Worm (Caenorhabditis elegans): ENCODE measurements around the gene F54C9.7.

F54C9.7 gene

ce11 chrII:8588442-8588841 is 15.3 kb downstream of the F54C9.7 start:
- TF ChIP-seq tab-1 (GFP tag; IDR thresholded peaks at IDR 0.05) (no peak), med-1 (GFP tag; optimal IDR thresholded peaks at IDR 0.05; ENCODE audit: insufficient read depth) (no peak), cog-1 (tag; optimal IDR thresholded peaks at IDR 0.05) (no peak), ref-1 (GFP tag; conservative IDR thresholded peaks at IDR 0.05) (no peak), ztf-23 (GFP tag; IDR thresholded peaks at IDR 0.05) (no peak), klf-2 (GFP tag; conservative IDR thresholded peaks at IDR 0.05) (no peak), T22C8.4 (GFP tag; IDR thresholded peaks at IDR 0.05) (no peak), ztf-29 (GFP tag; IDR thresholded peaks at IDR 0.05) (no peak), flt-1 (GFP tag; IDR thresholded peaks at IDR 0.05) (no peak)

- TF ChIP-seq T22C8.4 (GFP tag; IDR thresholded peaks at IDR 0.05): no peak
- no peak for TF ChIP-seq klf-2 (GFP tag; conservative IDR thresholded peaks at IDR 0.05)
- no peak for TF ChIP-seq med-1 (GFP tag; optimal IDR thresholded peaks at IDR 0.05; ENCODE audit: insufficient read depth)
- TF ChIP-seq tab-1 (GFP tag; IDR thresholded peaks at IDR 0.05): no peak
- no peak for TF ChIP-seq ref-1 (GFP tag; conservative IDR thresholded peaks at IDR 0.05)
These were observed 16.1 kb downstream of the F54C9.7 start for ce11 chrII:8589227-8589626.

ce11 chrII:8590684-8591083 is 17.5 kb downstream of the F54C9.7 start, which contains the start of gene aptf-4:
aptf-4 (plus strand) TSS chrII:8590984.
- TF ChIP-seq flt-1 (GFP tag; IDR thresholded peaks at IDR 0.05) (no peak), med-1 (GFP tag; optimal IDR thresholded peaks at IDR 0.05; ENCODE audit: insufficient read depth) (no peak), ztf-23 (GFP tag; IDR thresholded peaks at IDR 0.05) (no peak), cog-1 (tag; optimal IDR thresholded peaks at IDR 0.05) (no peak), ztf-29 (GFP tag; IDR thresholded peaks at IDR 0.05) (no peak)

- no peak for TF ChIP-seq ztf-23 (GFP tag; IDR thresholded peaks at IDR 0.05)
- TF ChIP-seq tab-1 (GFP tag; IDR thresholded peaks at IDR 0.05): no peak
These were observed 20.9 kb downstream of the F54C9.7 start, which contains the start of gene aptf-3 for ce11 chrII:8593840-8594625. aptf-3 (plus strand) TSS chrII:8594190.

ce11 chrII:8599214-8599613 is 26.1 kb downstream of the F54C9.7 start, which contains the start of gene F28C6.5:
F28C6.5 (plus strand) TSS chrII:8599514.
- TF ChIP-seq ztf-23 (GFP tag; IDR thresholded peaks at IDR 0.05) (no peak), klf-2 (GFP tag; conservative IDR thresholded peaks at IDR 0.05) (no peak), cog-1 (tag; optimal IDR thresholded peaks at IDR 0.05) (no peak), ztf-29 (GFP tag; IDR thresholded peaks at IDR 0.05) (no peak), ref-1 (GFP tag; conservative IDR thresholded peaks at IDR 0.05) (no peak)

ce11 chrII:8600165-8600564 is 27.0 kb downstream of the F54C9.7 start, which contains the start of gene pigg-1:
pigg-1 (minus strand) TSS chrII:8600265.
- TF ChIP-seq med-1 (GFP tag; optimal IDR thresholded peaks at IDR 0.05; ENCODE audit: insufficient read depth) (no peak), ref-1 (GFP tag; conservative IDR thresholded peaks at IDR 0.05) (no peak)

- no peak for TF ChIP-seq ztf-23 (GFP tag; IDR thresholded peaks at IDR 0.05)
- no peak for TF ChIP-seq cog-1 (tag; optimal IDR thresholded peaks at IDR 0.05)
- TF ChIP-seq ztf-29 (GFP tag; IDR thresholded peaks at IDR 0.05): no peak
- TF ChIP-seq med-1 (GFP tag; optimal IDR thresholded peaks at IDR 0.05; ENCODE audit: insufficient read depth): no peak
- TF ChIP-seq flt-1 (GFP tag; IDR thresholded peaks at IDR 0.05): no peak
- no peak for TF ChIP-seq tab-1 (GFP tag; IDR thresholded peaks at IDR 0.05)
- TF ChIP-seq ref-1 (GFP tag; conservative IDR thresholded peaks at IDR 0.05): no peak
- no peak for TF ChIP-seq klf-2 (GFP tag; conservative IDR thresholded peaks at IDR 0.05)
- TF ChIP-seq T22C8.4 (GFP tag; IDR thresholded peaks at IDR 0.05): no peak
These were observed 29.3 kb downstream of the F54C9.7 start, which contains the start of the genes cpf-1 and rpl-26 for ce11 chrII:8602337-8602944. cpf-1 (minus strand) TSS chrII:8602440. rpl-26 (plus strand) TSS chrII:8602785.

- TF ChIP-seq ztf-23 (GFP tag; IDR thresholded peaks at IDR 0.05) (no peak), T22C8.4 (GFP tag; IDR thresholded peaks at IDR 0.05) (no peak), ztf-29 (GFP tag; IDR thresholded peaks at IDR 0.05) (no peak), tab-1 (GFP tag; IDR thresholded peaks at IDR 0.05) (no peak), klf-2 (GFP tag; conservative IDR thresholded peaks at IDR 0.05) (no peak), cog-1 (tag; optimal IDR thresholded peaks at IDR 0.05) (no peak), ref-1 (GFP tag; conservative IDR thresholded peaks at IDR 0.05) (no peak), med-1 (GFP tag; optimal IDR thresholded peaks at IDR 0.05; ENCODE audit: insufficient read depth) (no peak), flt-1 (GFP tag; IDR thresholded peaks at IDR 0.05) (no peak)
These were observed 30.6 kb downstream of the F54C9.7 start, which contains the start of gene suf-1 for ce11 chrII:8603567-8604359. suf-1 (plus strand) TSS chrII:8603846.

- TF ChIP-seq ztf-23 (GFP tag; IDR thresholded peaks at IDR 0.05) (no peak), ref-1 (GFP tag; conservative IDR thresholded peaks at IDR 0.05) (no peak), T22C8.4 (GFP tag; IDR thresholded peaks at IDR 0.05) (no peak), cog-1 (tag; optimal IDR thresholded peaks at IDR 0.05) (no peak), tab-1 (GFP tag; IDR thresholded peaks at IDR 0.05) (no peak), klf-2 (GFP tag; conservative IDR thresholded peaks at IDR 0.05) (no peak), ztf-29 (GFP tag; IDR thresholded peaks at IDR 0.05) (no peak), med-1 (GFP tag; optimal IDR thresholded peaks at IDR 0.05; ENCODE audit: insufficient read depth) (no peak), flt-1 (GFP tag; IDR thresholded peaks at IDR 0.05) (no peak)
These were observed 33.4 kb downstream of the F54C9.7 start, which contains the start of gene F28C6.8 for ce11 chrII:8606549-8606948. F28C6.8 (plus strand) TSS chrII:8606849.
